Worm (Caenorhabditis elegans) whole organism, L1 larva: Measurements from ENCODE around the gene tag-115.

Experiments used
- C04F5.9 ChIP-seq: sonication (generic microtip); optimal IDR thresholded peaks from 2 replicates; lab custom pipeline; 2016; ENCODE audit warnings: missing genetic modification characterization, missing compliant biosample characterization
- C16A3.4 ChIP-seq: fragments of 150-350 bp; optimal IDR thresholded peaks from 2 replicates; lab custom pipeline; 2014; ENCODE audit warnings: missing biosample characterization, missing genetic modification characterization
- Y116A8C.19 ChIP-seq: sonication (generic microtip); optimal IDR thresholded peaks from 2 replicates; lab custom pipeline; 2016; ENCODE audit warnings: missing compliant biosample characterization, missing genetic modification characterization, borderline replicate concordance
- alr-1 ChIP-seq: fragments of 200-800 bp; sonication (Bioruptor generic); optimal IDR thresholded peaks from 2 replicates; lab custom pipeline; 2018; ENCODE audit warnings: borderline replicate concordance, mild to moderate bottlenecking, missing genetic modification characterization, missing compliant biosample characterization
- ama-1 ChIP-seq: fragments of 150-350 bp; optimal IDR thresholded peaks from 2 replicates; lab custom pipeline; 2014
- blmp-1 ChIP-seq: fragments of 150-350 bp; optimal IDR thresholded peaks from 2 replicates; lab custom pipeline; 2014; ENCODE audit warnings: missing biosample characterization, missing genetic modification characterization
- ceh-63 ChIP-seq: fragments of 200-800 bp; sonication (Bioruptor generic); optimal IDR thresholded peaks from 2 replicates; lab custom pipeline; 2018; ENCODE audit warnings: mild to moderate bottlenecking, missing genetic modification characterization, missing compliant biosample characterization
- ceh-82 ChIP-seq, 3 experiments: fragments of 150-350 bp in 1 of 3; sonication (generic microtip) in 2 of 3; optimal IDR thresholded peaks; 2 replicates each; lab custom pipeline; 2014 to 2017; ENCODE audit warnings: missing biosample characterization in 3 of 3, missing genetic modification characterization in 3 of 3
- ceh-88 ChIP-seq: fragments of 200-800 bp; sonication (Bioruptor generic); IDR thresholded peaks from 2 replicates; pipeline ENCODE4 v1.3.6; 2022; ENCODE audit warnings: missing genetic modification characterization, missing compliant biosample characterization
- ces-1 ChIP-seq: fragments of 150-350 bp; optimal IDR thresholded peaks from 2 replicates; lab custom pipeline; 2014; ENCODE audit warnings: missing biosample characterization, missing genetic modification reagents, missing genetic modification characterization
- dpl-1 ChIP-seq, 3 experiments: fragments of 150-350 bp in 2 of 3; sonication (generic microtip) in 1 of 3; optimal IDR thresholded peaks; 2 replicates each; lab custom pipeline; 2014 to 2017; ENCODE audit warnings: missing biosample characterization in 3 of 3, missing genetic modification characterization in 3 of 3, missing genetic modification reagents in 3 of 3
- dsc-1 ChIP-seq: sonication (generic microtip); optimal IDR thresholded peaks from 2 replicates; lab custom pipeline; 2016; ENCODE audit warnings: mild to moderate bottlenecking, missing genetic modification characterization, missing compliant biosample characterization
- efl-1 ChIP-seq, 4 experiments: fragments of 150-350 bp; optimal IDR thresholded peaks in 3 of 4; peaks in 1 of 4; 1 replicate in 1 of 4; 2 replicates in 3 of 4; lab custom pipeline; 2014; ENCODE audit warnings: missing biosample characterization in 2 of 4, missing genetic modification characterization in 2 of 4, missing genetic modification reagents in 2 of 4
- egl-13 ChIP-seq: sonication (generic microtip); optimal IDR thresholded peaks from 2 replicates; lab custom pipeline; 2016; ENCODE audit warnings: missing genotype, missing genetic modification reagents, missing genetic modification characterization, missing compliant biosample characterization
- egl-27 ChIP-seq, 2 experiments: fragments of 150-350 bp in 1 of 2; sonication (generic microtip); optimal IDR thresholded peaks; 3 replicates each; lab custom pipeline; 2017 to 2018; ENCODE audit warnings: missing biosample characterization in 2 of 2, missing genetic modification characterization in 2 of 2, missing genetic modification reagents in 2 of 2
- elt-2 ChIP-seq: sonication (generic microtip); optimal IDR thresholded peaks from 2 replicates; lab custom pipeline; 2016; ENCODE audit warnings: missing genetic modification characterization, mild to moderate bottlenecking, inconsistent platforms, missing compliant biosample characterization, missing genetic modification reagents
- ets-5 ChIP-seq: fragments of 200-800 bp; sonication (Bioruptor generic); IDR thresholded peaks from 2 replicates; pipeline ENCODE4 v1.3.6; 2022; ENCODE audit warnings: missing genetic modification characterization, missing compliant biosample characterization
- fkh-10 ChIP-seq: sonication (generic microtip); optimal IDR thresholded peaks from 2 replicates; lab custom pipeline; 2017; ENCODE audit warnings: missing biosample characterization, missing genetic modification reagents, missing genetic modification characterization
- fkh-4 ChIP-seq: sonication (generic microtip); optimal IDR thresholded peaks from 2 replicates; lab custom pipeline; 2016; ENCODE audit warnings: missing compliant biosample characterization, missing genetic modification characterization, borderline replicate concordance
- fkh-8 ChIP-seq: sonication (generic microtip); optimal IDR thresholded peaks from 2 replicates; lab custom pipeline; 2016; ENCODE audit warnings: mild to moderate bottlenecking, missing genetic modification characterization, missing compliant biosample characterization
- fos-1 ChIP-seq: fragments of 150-350 bp; optimal IDR thresholded peaks from 2 replicates; lab custom pipeline; 2014; ENCODE audit warnings: missing biosample characterization, missing genetic modification characterization
- hlh-4 ChIP-seq: sonication (generic microtip); optimal IDR thresholded peaks from 2 replicates; lab custom pipeline; 2016; ENCODE audit warnings: mild to moderate bottlenecking, missing genetic modification characterization, missing compliant biosample characterization
- hpl-2 ChIP-seq: fragments of 150-350 bp; optimal IDR thresholded peaks from 2 replicates; lab custom pipeline; 2014; ENCODE audit warnings: missing biosample characterization, missing genetic modification reagents, missing genetic modification characterization
- irx-1 ChIP-seq: sonication (generic microtip); optimal IDR thresholded peaks from 2 replicates; lab custom pipeline; 2016; ENCODE audit warnings: missing genetic modification characterization, missing compliant biosample characterization
- isw-1 ChIP-seq: fragments of 200-800 bp; sonication (Bioruptor generic); IDR thresholded peaks from 2 replicates; pipeline ENCODE4 v1.3.6; 2022; ENCODE audit warnings: missing genetic modification characterization, missing compliant biosample characterization
- jun-1 ChIP-seq: fragments of 150-350 bp; optimal IDR thresholded peaks from 2 replicates; lab custom pipeline; 2014; ENCODE audit warnings: missing biosample characterization, missing genetic modification reagents, missing genetic modification characterization
- lin-14 ChIP-seq: fragments of 200-800 bp; sonication (Bioruptor generic); optimal IDR thresholded peaks from 2 replicates; lab custom pipeline; 2018; ENCODE audit warnings: mild to moderate bottlenecking, missing genetic modification characterization, moderate library complexity, missing compliant biosample characterization
- lin-15B ChIP-seq: fragments of 150-350 bp; sonication (generic microtip); optimal IDR thresholded peaks from 3 replicates; lab custom pipeline; 2014; ENCODE audit warnings: missing biosample characterization, missing genetic modification characterization
- lin-35 ChIP-seq, 2 experiments: fragments of 150-350 bp; optimal IDR thresholded peaks; 2 replicates each; lab custom pipeline; 2014; ENCODE audit warnings: missing biosample characterization in 2 of 2, missing genetic modification characterization in 2 of 2, missing genetic modification reagents in 2 of 2
- lin-39 ChIP-seq: fragments of 150-350 bp; optimal IDR thresholded peaks from 2 replicates; lab custom pipeline; 2014; ENCODE audit warnings: missing biosample characterization, missing genetic modification reagents, missing genetic modification characterization
- lsy-2 ChIP-seq, 2 experiments: fragments of 150-350 bp; optimal IDR thresholded peaks; 2 replicates each; lab custom pipeline; 2014; ENCODE audit warnings: missing biosample characterization in 2 of 2, missing genetic modification characterization in 2 of 2
- mep-1 ChIP-seq: fragments of 150-350 bp; optimal IDR thresholded peaks from 2 replicates; lab custom pipeline; 2014; ENCODE audit warnings: missing biosample characterization, missing genetic modification characterization
- nhr-11 ChIP-seq: fragments of 150-350 bp; optimal IDR thresholded peaks from 2 replicates; lab custom pipeline; 2014; ENCODE audit warnings: missing biosample characterization, missing genetic modification characterization
- nhr-12 ChIP-seq: sonication (generic microtip); optimal IDR thresholded peaks from 2 replicates; lab custom pipeline; 2017; ENCODE audit warnings: missing biosample characterization, missing genetic modification characterization
- nhr-19 ChIP-seq: fragments of 200-800 bp; sonication (Bioruptor generic); conservative IDR thresholded peaks from 2 replicates; pipeline ENCODE4 v1.3.6; 2022; ENCODE audit warnings: missing genetic modification characterization, missing compliant biosample characterization
- nhr-20 ChIP-seq: sonication (generic microtip); optimal IDR thresholded peaks from 2 replicates; lab custom pipeline; 2016; ENCODE audit warnings: mild to moderate bottlenecking, missing genetic modification characterization, missing compliant biosample characterization
- nhr-237 ChIP-seq: fragments of 150-350 bp; optimal IDR thresholded peaks from 2 replicates; lab custom pipeline; 2014; ENCODE audit warnings: missing biosample characterization, missing genetic modification characterization
- nhr-47 ChIP-seq: sonication (generic microtip); optimal IDR thresholded peaks from 2 replicates; lab custom pipeline; 2016; ENCODE audit warnings: mild to moderate bottlenecking, missing genetic modification characterization, moderate library complexity, missing compliant biosample characterization
- nhr-71 ChIP-seq: sonication (generic microtip); optimal IDR thresholded peaks from 2 replicates; lab custom pipeline; 2016; ENCODE audit warnings: mild to moderate bottlenecking, missing genetic modification characterization, moderate library complexity, missing compliant biosample characterization
- nhr-85 ChIP-seq: sonication (generic microtip); peaks from one replicate; lab custom pipeline; 2016; ENCODE audit warnings: missing genetic modification characterization, inconsistent platforms, missing compliant biosample characterization
- nhr-90 ChIP-seq: sonication (generic microtip); optimal IDR thresholded peaks from 2 replicates; lab custom pipeline; 2016; ENCODE audit warnings: mild to moderate bottlenecking, missing genetic modification characterization, missing compliant biosample characterization; ENCODE audit not compliant: poor library complexity
- pag-3 ChIP-seq: sonication (generic microtip); optimal IDR thresholded peaks from 2 replicates; lab custom pipeline; 2017; ENCODE audit warnings: missing genetic modification characterization, mild to moderate bottlenecking, missing compliant biosample characterization, antibody characterized with exemption, borderline replicate concordance; ENCODE audit not compliant: insufficient read depth
- skn-1 ChIP-seq: fragments of 150-350 bp; optimal IDR thresholded peaks from 2 replicates; lab custom pipeline; 2014; ENCODE audit warnings: missing biosample characterization, missing genetic modification characterization
- snu-23 ChIP-seq: sonication (generic microtip); optimal IDR thresholded peaks from 2 replicates; lab custom pipeline; 2016; ENCODE audit warnings: missing genetic modification characterization, missing compliant biosample characterization
- sox-4 ChIP-seq: sonication (generic microtip); optimal IDR thresholded peaks from 2 replicates; lab custom pipeline; 2016; ENCODE audit warnings: missing genetic modification characterization, missing compliant biosample characterization
- sptf-1 ChIP-seq: fragments of 150-350 bp; optimal IDR thresholded peaks from 2 replicates; lab custom pipeline; 2014; ENCODE audit warnings: missing biosample characterization, missing genetic modification characterization
- sup-37 ChIP-seq: fragments of 200-800 bp; sonication (Bioruptor generic); optimal IDR thresholded peaks from 2 replicates; lab custom pipeline; 2018; ENCODE audit warnings: mild to moderate bottlenecking, missing genetic modification characterization, missing compliant biosample characterization
- tlp-1 ChIP-seq: fragments of 150-350 bp; optimal IDR thresholded peaks from 2 replicates; lab custom pipeline; 2014; ENCODE audit warnings: missing biosample characterization, missing genetic modification characterization
- unc-130 ChIP-seq: fragments of 150-350 bp; optimal IDR thresholded peaks from 2 replicates; lab custom pipeline; 2017; ENCODE audit warnings: missing biosample characterization, missing genetic modification characterization, inconsistent platforms
- unc-62 ChIP-seq: fragments of 150-350 bp; optimal IDR thresholded peaks from 2 replicates; lab custom pipeline; 2014; ENCODE audit warnings: missing biosample characterization, missing genetic modification reagents, missing genetic modification characterization
- unc-86 ChIP-seq: sonication (generic microtip); optimal IDR thresholded peaks from 2 replicates; lab custom pipeline; 2016; ENCODE audit warnings: missing genetic modification characterization, missing compliant biosample characterization
- unc-98 ChIP-seq: fragments of 200-800 bp; sonication (Bioruptor generic); IDR thresholded peaks from 2 replicates; pipeline ENCODE4 v1.3.6; 2022; ENCODE audit warnings: missing genetic modification characterization, missing compliant biosample characterization
- ztf-11 ChIP-seq, 2 experiments: sonication (generic microtip); optimal IDR thresholded peaks; 2 replicates each; lab custom pipeline; 2016 to 2017; ENCODE audit warnings: missing genetic modification characterization in 2 of 2, missing biosample characterization in 1 of 2, missing compliant biosample characterization in 1 of 2

Gene tag-115

DNA sequence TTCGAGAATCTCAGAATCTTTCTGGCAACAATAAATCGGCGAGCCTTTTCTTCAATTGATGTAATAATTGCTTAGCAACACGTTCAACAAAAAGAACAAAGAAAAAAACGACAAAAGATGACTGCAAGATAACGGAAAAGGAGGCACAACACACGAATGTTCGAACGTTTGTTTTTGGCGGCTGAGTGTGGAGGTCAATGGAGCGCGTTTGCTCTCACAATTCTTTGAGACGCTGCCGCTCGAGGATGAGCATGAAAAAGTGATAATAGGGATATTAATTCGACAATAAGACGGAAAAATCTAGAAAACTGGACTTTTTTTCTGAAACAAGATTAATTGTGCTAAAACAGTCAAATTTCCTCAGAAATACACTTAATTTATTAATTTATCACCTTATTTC lies 33.3 kb downstream of the tag-115 start:
- no peak for TF ChIP-seq nhr-47 (tag; lab: Kevin White, UChicago)
- TF ChIP-seq ztf-11 (tag; optimal IDR thresholded peaks at IDR 0.05; lab: Kevin White, UChicago), result no peak
- TF ChIP-seq lin-39 (tag; lab: Kevin White, UChicago), result no peak
- TF ChIP-seq C16A3.4 (tag; lab: Kevin White, UChicago), result no peak
- peak; percentile 65 to 90 for TF ChIP-seq lin-35 (GFP tag; optimal IDR thresholded peaks at IDR 0.05; lab: Kevin White, UChicago)
- no peak for TF ChIP-seq irx-1 (tag; lab: Kevin White, UChicago)
- no peak for TF ChIP-seq ceh-88 (GFP tag; lab: Robert Waterston, UW)
- no peak for TF ChIP-seq sptf-1
- TF ChIP-seq elt-2 (tag; lab: Kevin White, UChicago), result no peak
- no peak for TF ChIP-seq dsc-1
- no peak for TF ChIP-seq blmp-1 (tag; lab: Kevin White, UChicago)
- TF ChIP-seq sup-37 (GFP tag; lab: Kevin White, UChicago), result no peak
- no peak for TF ChIP-seq nhr-237
- peak; percentile 78 to 82 for TF ChIP-seq efl-1 (optimal IDR thresholded peaks at IDR 0.05; lab: Kevin White, UChicago)
- peak; percentile 82 to 98 for TF ChIP-seq efl-1 (GFP tag; optimal IDR thresholded peaks at IDR 0.05 in 1 of 2; lab: Kevin White, UChicago)
- no peak for TF ChIP-seq egl-13 (tag; lab: Kevin White, UChicago)
- TF ChIP-seq ama-1, result no peak
- TF ChIP-seq nhr-71 (tag; lab: Kevin White, UChicago), result no peak
- TF ChIP-seq skn-1 (tag; lab: Kevin White, UChicago), result no peak
- peak; percentile 28 for TF ChIP-seq snu-23
- TF ChIP-seq C04F5.9 (tag; lab: Kevin White, UChicago), result no peak
- no peak for TF ChIP-seq mep-1 (tag; lab: Kevin White, UChicago)
- TF ChIP-seq isw-1 (GFP tag; lab: Robert Waterston, UW), result no peak
- no peak for TF ChIP-seq fos-1
- no peak for TF ChIP-seq fkh-8 (tag; lab: Kevin White, UChicago)
- TF ChIP-seq nhr-19 (GFP tag; lab: Robert Waterston, UW), result no peak
- no peak for TF ChIP-seq unc-62 (GFP tag; lab: Kevin White, UChicago)
- no peak for TF ChIP-seq ces-1 (GFP tag; lab: Kevin White, UChicago)
- TF ChIP-seq ceh-63 (GFP tag; lab: Kevin White, UChicago), result no peak
- TF ChIP-seq unc-86 (tag; lab: Kevin White, UChicago), result no peak
- TF ChIP-seq unc-130 (tag; lab: Kevin White, UChicago), result no peak
- TF ChIP-seq ceh-82 (tag; optimal IDR thresholded peaks at IDR 0.05; lab: Kevin White, UChicago), result peak in 1 of 3 experiments; percentile 21
- no peak for TF ChIP-seq egl-27 (tag; optimal IDR thresholded peaks at IDR 0.05; lab: Kevin White, UChicago)
- no peak for TF ChIP-seq lin-15B (tag; lab: Kevin White, UChicago)
- TF ChIP-seq ets-5 (GFP tag; lab: Robert Waterston, UW), result no peak
- no peak for TF ChIP-seq alr-1 (tag; lab: Kevin White, UChicago)
- no peak for TF ChIP-seq nhr-12 (tag; lab: Kevin White, UChicago)
- no peak for TF ChIP-seq jun-1 (tag; lab: Kevin White, UChicago)
- TF ChIP-seq lin-14 (GFP tag; lab: Kevin White, UChicago), result no peak
- no peak for TF ChIP-seq hlh-4 (tag; lab: Kevin White, UChicago)
- TF ChIP-seq fkh-10 (GFP tag; lab: Kevin White, UChicago), result no peak
- TF ChIP-seq nhr-90 (tag; lab: Kevin White, UChicago), result no peak
- TF ChIP-seq nhr-11 (tag; lab: Kevin White, UChicago), result no peak
- TF ChIP-seq unc-98 (GFP tag; lab: Robert Waterston, UW), result no peak
- no peak for TF ChIP-seq sox-4 (tag; lab: Kevin White, UChicago)
- TF ChIP-seq fkh-4 (tag; lab: Kevin White, UChicago), result no peak
- TF ChIP-seq dpl-1 (GFP tag; optimal IDR thresholded peaks at IDR 0.05; lab: Kevin White, UChicago), result peak; percentile 68 to 84 (median 77)
- TF ChIP-seq hpl-2, result no peak
- no peak for TF ChIP-seq Y116A8C.19 (tag; lab: Kevin White, UChicago)
- no peak for TF ChIP-seq nhr-85 (tag; lab: Kevin White, UChicago)
- TF ChIP-seq nhr-20 (tag; lab: Kevin White, UChicago), result no peak
- peak in 1 of 2 experiments; percentile 65 for TF ChIP-seq lsy-2 (tag; optimal IDR thresholded peaks at IDR 0.05; lab: Kevin White, UChicago)
- no peak for TF ChIP-seq pag-3 (tag; lab: Kevin White, UChicago)
- TF ChIP-seq tlp-1 (tag; lab: Kevin White, UChicago), result no peak
